Worm (Caenorhabditis elegans): ENCODE measurements around the gene B0348.10.
A peak's percentile ranks its signal among the peaks of the same experiment; 100 is the strongest.

Gene B0348.10

DNA sequence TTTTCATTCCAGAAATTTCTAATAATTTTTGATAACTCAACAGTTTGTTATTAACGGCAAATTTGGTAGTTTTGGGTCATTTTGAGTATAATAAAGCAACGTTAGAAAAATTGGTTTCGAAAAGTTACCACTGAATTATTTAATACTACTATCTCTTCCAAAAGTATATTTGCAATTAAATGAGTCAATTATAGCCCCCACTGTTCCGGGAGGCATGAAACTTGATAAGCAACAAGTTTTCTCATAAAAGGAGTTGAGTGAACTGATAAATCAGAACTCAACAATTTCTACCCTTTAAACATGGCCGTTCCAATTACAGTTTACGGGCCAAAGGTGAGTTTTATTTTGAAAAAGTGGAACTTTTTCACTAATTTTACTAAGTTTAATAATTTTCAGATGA lies 40.1 kb upstream of the B0348.10 start, which contains the start of gene B0348.1:
Gene B0348.1 (plus strand): TSS at position 301 of the 400 bp plus-strand sequence.
- TF ChIP-seq nhr-41 (GFP tag; IDR thresholded peaks at IDR 0.05): no peak
- TF ChIP-seq ama-1 (optimal IDR thresholded peaks at IDR 0.05): no peak
- no peak for TF ChIP-seq ZK337.2 (GFP tag; IDR thresholded peaks at IDR 0.05)
- no peak for TF ChIP-seq set-16 (GFP tag; IDR thresholded peaks at IDR 0.05)
- no peak for TF ChIP-seq Y5F2A.4 (GFP tag; optimal IDR thresholded peaks at IDR 0.05)
- TF ChIP-seq egl-27 (tag; optimal IDR thresholded peaks at IDR 0.05): no peak
- no peak for TF ChIP-seq sdz-12 (GFP tag; optimal IDR thresholded peaks at IDR 0.05)
- no peak for TF ChIP-seq jun-1 (tag; optimal IDR thresholded peaks at IDR 0.05)

DNA sequence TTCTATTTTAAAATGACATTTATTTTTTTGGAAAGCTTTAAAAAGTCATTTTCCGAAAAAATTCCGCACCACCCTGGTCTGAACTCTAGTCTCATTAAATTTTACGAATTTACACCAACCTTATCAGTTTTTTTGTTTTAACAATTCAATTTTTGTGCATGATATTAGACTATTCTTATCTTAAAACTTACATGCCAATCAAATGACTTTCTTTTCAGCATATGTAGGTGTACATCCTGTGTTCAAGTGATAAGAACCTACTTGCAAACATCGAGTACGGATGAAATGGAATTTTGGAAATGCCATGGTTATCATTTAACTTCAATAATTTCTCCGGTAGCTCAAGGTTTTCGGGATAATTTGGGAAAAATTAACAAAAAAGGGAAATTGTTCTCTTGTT lies 39.3 kb upstream of the B0348.10 start:
- no peak for TF ChIP-seq mes-2 (tag; optimal IDR thresholded peaks at IDR 0.05; ENCODE audit: poor library complexity, severe bottlenecking)
- 0 out of 2 replicates have a peak, but pooled peaks have one; percentile 15 for TF ChIP-seq php-3 (GFP tag; IDR thresholded peaks at IDR 0.05)
- TF ChIP-seq nhr-102 (tag; optimal IDR thresholded peaks at IDR 0.05): no peak
- peak; percentile 70 for TF ChIP-seq pqm-1 (tag; optimal IDR thresholded peaks at IDR 0.05)
- TF ChIP-seq nhr-28 (tag; optimal IDR thresholded peaks at IDR 0.05): peak; percentile 67
- TF ChIP-seq hlh-11 (tag; optimal IDR thresholded peaks at IDR 0.05): peak; percentile 60
- no peak for TF ChIP-seq mdt-29 (GFP tag; IDR thresholded peaks at IDR 0.05)
- TF ChIP-seq dve-1 (tag; optimal IDR thresholded peaks at IDR 0.05; ENCODE audit: insufficient read depth): peak; percentile 51
- TF ChIP-seq dmd-9 (GFP tag; IDR thresholded peaks at IDR 0.05): no peak
- TF ChIP-seq tag-97 (GFP tag; IDR thresholded peaks at IDR 0.05): no peak
- no peak for TF ChIP-seq nhr-77 (tag; optimal IDR thresholded peaks at IDR 0.05)
- 0 out of 2 replicates have a peak, but pooled peaks have one; percentile 53 for TF ChIP-seq tra-1 (GFP tag; IDR thresholded peaks at IDR 0.05)
- TF ChIP-seq dmd-6 (GFP tag; IDR thresholded peaks at IDR 0.05): peak; percentile 83
- peak in 1 of 2 experiments; percentile 44 for TF ChIP-seq unc-62 (GFP tag; optimal IDR thresholded peaks at IDR 0.05 in 1 of 2)
- no peak for TF ChIP-seq unc-62 (tag; optimal IDR thresholded peaks at IDR 0.05)
- TF ChIP-seq ZK337.2 (GFP tag; IDR thresholded peaks at IDR 0.05): no peak

DNA sequence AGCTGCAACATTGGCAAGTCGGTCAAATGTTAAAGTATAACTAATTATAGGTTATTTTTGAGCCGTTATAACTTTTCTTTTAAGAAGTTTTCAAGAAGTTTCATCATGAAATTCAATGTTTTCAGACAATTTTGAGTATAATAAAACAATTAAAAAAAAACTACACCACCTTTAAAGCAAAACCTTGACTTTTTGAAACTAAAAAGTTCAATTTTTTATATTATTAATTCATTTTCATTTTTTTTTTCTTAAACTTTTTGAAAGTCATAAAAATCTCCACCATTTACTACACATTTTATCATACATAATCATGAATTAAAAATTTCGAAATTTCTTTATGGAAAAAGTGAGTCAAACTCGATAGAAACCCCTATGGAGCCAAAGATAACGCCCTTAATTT lies 36.5 kb upstream of the B0348.10 start, which contains the start of gene B0348.2:
Gene B0348.2 (plus strand): TSS at position 301 of the 400 bp plus-strand sequence.
- no peak for TF ChIP-seq set-16 (GFP tag; IDR thresholded peaks at IDR 0.05)
- TF ChIP-seq zip-2 (tag; optimal IDR thresholded peaks at IDR 0.05): no peak
- TF ChIP-seq aha-1 (tag): peak; percentile 39
- TF ChIP-seq arid-1 (GFP tag; conservative IDR thresholded peaks at IDR 0.05): no peak
- TF ChIP-seq egl-27 (tag; optimal IDR thresholded peaks at IDR 0.05): no peak
- no peak for TF ChIP-seq aly-2 (tag; optimal IDR thresholded peaks at IDR 0.05)

DNA sequence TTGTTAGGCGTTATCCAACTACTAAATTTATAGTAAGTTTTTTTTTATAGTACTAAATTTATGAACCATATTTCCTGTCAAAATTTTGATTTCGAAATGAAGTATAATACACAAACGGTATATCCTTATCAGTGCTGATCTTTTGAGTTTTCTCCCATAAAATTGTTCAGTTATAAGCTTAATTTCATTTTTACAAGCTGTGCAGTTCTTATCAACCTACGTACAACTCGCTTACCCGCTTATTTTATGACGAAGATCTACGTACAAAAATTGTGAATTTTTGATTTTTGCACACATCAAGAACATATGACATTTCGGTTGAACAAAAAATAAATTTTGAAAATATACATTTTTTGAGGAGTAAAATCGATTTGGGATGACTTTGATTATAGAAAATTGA lies 35.5 kb upstream of the B0348.10 start:
- TF ChIP-seq dve-1 (tag; optimal IDR thresholded peaks at IDR 0.05; ENCODE audit: insufficient read depth) (peak; percentile 59), tra-1 (GFP tag; IDR thresholded peaks at IDR 0.05) (no peak), nhr-76 (tag; optimal IDR thresholded peaks at IDR 0.05) (no peak), daf-16 (GFP tag; optimal IDR thresholded peaks at IDR 0.05) (no peak), daf-16 (tag; optimal IDR thresholded peaks at IDR 0.05) (peak; percentile 29), hmg-1.1 (GFP tag; IDR thresholded peaks at IDR 0.05) (no peak), tag-97 (GFP tag; IDR thresholded peaks at IDR 0.05) (no peak), ceh-62 (tag; optimal IDR thresholded peaks at IDR 0.05) (no peak), F26F4.8 (GFP tag; conservative IDR thresholded peaks at IDR 0.05) (no peak), mdl-1 (tag; optimal IDR thresholded peaks at IDR 0.05) (no peak), zfp-3 (GFP tag; conservative IDR thresholded peaks at IDR 0.05) (no peak), R02D3.7 (tag; optimal IDR thresholded peaks at IDR 0.05) (no peak), snpc-4 (tag; optimal IDR thresholded peaks at IDR 0.05) (no peak), nhr-10 (tag; optimal IDR thresholded peaks at IDR 0.05) (no peak), unc-62 (GFP tag; optimal IDR thresholded peaks at IDR 0.05 in 1 of 2) (no peak), unc-62 (tag; optimal IDR thresholded peaks at IDR 0.05) (no peak), hlh-11 (tag; optimal IDR thresholded peaks at IDR 0.05) (peak; percentile 4), dmd-9 (GFP tag; IDR thresholded peaks at IDR 0.05) (no peak), ztf-7 (tag; optimal IDR thresholded peaks at IDR 0.05) (no peak), dmd-6 (GFP tag; IDR thresholded peaks at IDR 0.05) (peak; percentile 56), pqm-1 (tag; optimal IDR thresholded peaks at IDR 0.05) (peak; percentile 8), zip-2 (tag; optimal IDR thresholded peaks at IDR 0.05) (no peak), php-3 (GFP tag; IDR thresholded peaks at IDR 0.05) (peak; percentile 49; the same call in 1 of the 2 replicates), nhr-28 (tag; optimal IDR thresholded peaks at IDR 0.05) (no peak)

Data from whole organism, L4 larva.